Worm (Caenorhabditis elegans): Measurements from ENCODE around the gene srbc-76.
"Not testable (repeated sequence)": the region's sequence is repeated elsewhere in the genome, so short reads cannot be mapped to it uniquely, and the experiment has no call there.

DNA sequence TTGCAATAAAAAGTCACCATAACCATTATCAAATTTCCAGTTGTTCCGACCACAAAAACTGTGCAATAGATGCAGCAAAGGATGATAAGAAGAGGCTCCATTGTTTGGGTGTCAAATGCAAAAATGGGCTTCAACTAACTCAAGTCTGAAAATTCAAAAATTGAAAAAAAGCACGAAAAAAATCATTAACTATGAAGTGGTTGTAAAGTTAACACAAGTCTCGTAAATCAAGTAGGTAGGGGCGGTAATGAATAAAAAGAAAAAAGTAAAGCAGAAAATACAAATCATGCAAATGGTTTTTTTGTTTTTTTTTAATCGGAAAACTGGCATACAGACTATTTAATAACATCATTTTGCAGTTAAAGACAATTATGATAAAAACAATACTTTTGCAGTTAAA is 4.5 kb downstream of the srbc-76 start, which contains the start of gene srsx-39:
- TF ChIP-seq W03F9.2, dao-5, him-1 (tag; optimal IDR thresholded peaks at IDR 0.05): not testable (repeated sequence)
